Worm (Caenorhabditis elegans): ENCODE data around the gene F54D10.8.
"Not testable (repeated sequence)": the region's sequence is repeated elsewhere in the genome, so short reads cannot be mapped to it uniquely, and the experiment has no call there.

Gene F54D10.8

ce11 chrII:3835915-3836314, 8.2 kb upstream of the F54D10.8 start, which contains the start of gene oac-4:
Gene oac-4, minus strand, starts transcription at chrII:3836015.
- TF ChIP-seq ztf-29 (GFP tag; IDR thresholded peaks at IDR 0.05) = no peak
- no peak for TF ChIP-seq med-1 (GFP tag; optimal IDR thresholded peaks at IDR 0.05; ENCODE audit: insufficient read depth)
- TF ChIP-seq flt-1 (GFP tag; IDR thresholded peaks at IDR 0.05) = no peak
- TF ChIP-seq T22C8.4 (GFP tag; IDR thresholded peaks at IDR 0.05) = no peak
- TF ChIP-seq ztf-23 (GFP tag; IDR thresholded peaks at IDR 0.05) = no peak
- no peak for TF ChIP-seq cog-1 (tag; optimal IDR thresholded peaks at IDR 0.05)
- TF ChIP-seq tab-1 (GFP tag; IDR thresholded peaks at IDR 0.05) = no peak
- TF ChIP-seq klf-2 (GFP tag; conservative IDR thresholded peaks at IDR 0.05) = no peak
- TF ChIP-seq ref-1 (GFP tag; conservative IDR thresholded peaks at IDR 0.05) = no peak

ce11 chrII:3832383-3832782, 4.7 kb upstream of the F54D10.8 start, which contains the start of gene F54D10.9:
Gene F54D10.9, minus strand, starts transcription at chrII:3832483.
- TF ChIP-seq klf-2 (GFP tag; conservative IDR thresholded peaks at IDR 0.05) = no peak
- no peak for TF ChIP-seq ref-1 (GFP tag; conservative IDR thresholded peaks at IDR 0.05)
- no peak for TF ChIP-seq cog-1 (tag; optimal IDR thresholded peaks at IDR 0.05)

- TF ChIP-seq flt-1 (GFP tag; IDR thresholded peaks at IDR 0.05) (no peak), ref-1 (GFP tag; conservative IDR thresholded peaks at IDR 0.05) (no peak), ztf-23 (GFP tag; IDR thresholded peaks at IDR 0.05) (no peak), cog-1 (tag; optimal IDR thresholded peaks at IDR 0.05) (no peak), klf-2 (GFP tag; conservative IDR thresholded peaks at IDR 0.05) (no peak), med-1 (GFP tag; optimal IDR thresholded peaks at IDR 0.05; ENCODE audit: insufficient read depth) (no peak), tab-1 (GFP tag; IDR thresholded peaks at IDR 0.05) (no peak), T22C8.4 (GFP tag; IDR thresholded peaks at IDR 0.05) (no peak), ztf-29 (GFP tag; IDR thresholded peaks at IDR 0.05) (no peak)
Measured at ce11 chrII:3829623-3830022, 1.9 kb upstream of the F54D10.8 start.

ce11 chrII:3823855-3824254, 3.8 kb downstream of the F54D10.8 start, which contains the start of gene skr-15:
Gene skr-15, plus strand, starts transcription at chrII:3824155.
- TF ChIP-seq ztf-29 (GFP tag; IDR thresholded peaks at IDR 0.05) (no peak), ztf-23 (GFP tag; IDR thresholded peaks at IDR 0.05) (no peak), klf-2 (GFP tag; conservative IDR thresholded peaks at IDR 0.05) (no peak), T22C8.4 (GFP tag; IDR thresholded peaks at IDR 0.05) (no peak), ref-1 (GFP tag; conservative IDR thresholded peaks at IDR 0.05) (no peak)

ce11 chrII:3821248-3821647, 6.5 kb downstream of the F54D10.8 start, which contains the start of gene F54D10.7:
Gene F54D10.7, minus strand, starts transcription at chrII:3821296.
- TF ChIP-seq ztf-23 (GFP tag; IDR thresholded peaks at IDR 0.05) = no peak
- no peak for TF ChIP-seq med-1 (GFP tag; optimal IDR thresholded peaks at IDR 0.05; ENCODE audit: insufficient read depth)
- TF ChIP-seq ztf-29 (GFP tag; IDR thresholded peaks at IDR 0.05) = no peak
- TF ChIP-seq tab-1 (GFP tag; IDR thresholded peaks at IDR 0.05) = no peak
- no peak for TF ChIP-seq ref-1 (GFP tag; conservative IDR thresholded peaks at IDR 0.05)
- TF ChIP-seq T22C8.4 (GFP tag; IDR thresholded peaks at IDR 0.05) = no peak
- TF ChIP-seq klf-2 (GFP tag; conservative IDR thresholded peaks at IDR 0.05) = no peak
- TF ChIP-seq flt-1 (GFP tag; IDR thresholded peaks at IDR 0.05) = no peak

- TF ChIP-seq ztf-23 (GFP tag; IDR thresholded peaks at IDR 0.05); flt-1 (GFP tag; IDR thresholded peaks at IDR 0.05); ref-1 (GFP tag; conservative IDR thresholded peaks at IDR 0.05): not testable (repeated sequence)
Measured at ce11 chrII:3816251-3816849, 11.4 kb downstream of the F54D10.8 start, which contains the start of gene fbxa-24. Gene fbxa-24, plus strand, starts transcription at chrII:3816526.

- no peak for TF ChIP-seq cog-1 (tag; optimal IDR thresholded peaks at IDR 0.05)
- TF ChIP-seq klf-2 (GFP tag; conservative IDR thresholded peaks at IDR 0.05) = no peak
- no peak for TF ChIP-seq ztf-23 (GFP tag; IDR thresholded peaks at IDR 0.05)
- TF ChIP-seq T22C8.4 (GFP tag; IDR thresholded peaks at IDR 0.05) = no peak
- no peak for TF ChIP-seq ref-1 (GFP tag; conservative IDR thresholded peaks at IDR 0.05)
- no peak for TF ChIP-seq flt-1 (GFP tag; IDR thresholded peaks at IDR 0.05)
- no peak for TF ChIP-seq ztf-29 (GFP tag; IDR thresholded peaks at IDR 0.05)
- no peak for TF ChIP-seq tab-1 (GFP tag; IDR thresholded peaks at IDR 0.05)
Measured at ce11 chrII:3815445-3816208, 12.1 kb downstream of the F54D10.8 start.

ce11 chrII:3811816-3812332, 15.8 kb downstream of the F54D10.8 start, which contains the start of gene lido-15:
Gene lido-15, plus strand, starts transcription at chrII:3812282.
- TF ChIP-seq ref-1 (GFP tag; conservative IDR thresholded peaks at IDR 0.05) = no peak

- TF ChIP-seq cog-1 (tag; optimal IDR thresholded peaks at IDR 0.05) = peak; percentile 54
- TF ChIP-seq ref-1 (GFP tag; conservative IDR thresholded peaks at IDR 0.05) = no peak
- TF ChIP-seq flt-1 (GFP tag; IDR thresholded peaks at IDR 0.05) = no peak
- no peak for TF ChIP-seq tab-1 (GFP tag; IDR thresholded peaks at IDR 0.05)
- TF ChIP-seq ztf-23 (GFP tag; IDR thresholded peaks at IDR 0.05) = no peak
- TF ChIP-seq klf-2 (GFP tag; conservative IDR thresholded peaks at IDR 0.05) = no peak
Measured at ce11 chrII:3810550-3810949, 17.2 kb downstream of the F54D10.8 start.

- no peak for TF ChIP-seq med-1 (GFP tag; optimal IDR thresholded peaks at IDR 0.05; ENCODE audit: insufficient read depth)
- no peak for TF ChIP-seq cog-1 (tag; optimal IDR thresholded peaks at IDR 0.05)
- no peak for TF ChIP-seq ztf-29 (GFP tag; IDR thresholded peaks at IDR 0.05)
- TF ChIP-seq tab-1 (GFP tag; IDR thresholded peaks at IDR 0.05) = no peak
Measured at ce11 chrII:3808643-3809042, 19.1 kb downstream of the F54D10.8 start.
